Comparison of ENCODE assay signal across 1 fruit fly cellular context in genomic region chr2L:19051534-19052100, dm6.
TF ChIP-seq lines count a peak whose summit lies in the region.

Rpn3 (plus strand) TSS chr2L:19051790.

TF ChIP-seq in whole organism, embryonic, 481 proteins besides CTCF, POLR2A, EP300 and RAD21 (continued from another document and continues in another):
- peak; percentile 75; the same call in 2 of the 3 replicates for TF ChIP-seq CG11456 (GFP tag; IDR thresholded peaks at IDR 0.05; lab: Robert Waterston, UW)
- peak; percentile 15 for TF ChIP-seq CG7987 (GFP tag; optimal IDR thresholded peaks at IDR 0.05; lab: Kevin White, UChicago)
- TF ChIP-seq slbo (GFP tag; IDR thresholded peaks at IDR 0.05; lab: Robert Waterston, UW), result peak; percentile 90
- TF ChIP-seq ato (GFP tag; IDR thresholded peaks at IDR 0.05; lab: Robert Waterston, UW; ENCODE audit: partially characterized antibody), result peak; percentile 67
- no peak for TF ChIP-seq mirr (GFP tag; optimal IDR thresholded peaks at IDR 0.05; lab: Kevin White, UChicago)
- TF ChIP-seq Poxn (GFP tag; IDR thresholded peaks at IDR 0.05; lab: Robert Waterston, UW), result peak; percentile 10; the same call in 1 of the 2 replicates
- peak; percentile 81 for TF ChIP-seq CoRest (tag; optimal IDR thresholded peaks at IDR 0.05; lab: Kevin White, UChicago)
- peak; percentile 66; the same call in 1 of the 3 replicates for TF ChIP-seq CG34224 (GFP tag; IDR thresholded peaks at IDR 0.05; lab: Robert Waterston, UW; ENCODE audit: partially characterized antibody)
- peak; percentile 38 for TF ChIP-seq Usf (GFP tag; optimal IDR thresholded peaks at IDR 0.05; lab: Kevin White, UChicago)
- peak; percentile 84 for TF ChIP-seq CG10366 (GFP tag; IDR thresholded peaks at IDR 0.05; lab: Robert Waterston, UW)
- no peak for TF ChIP-seq kni (GFP tag; optimal IDR thresholded peaks at IDR 0.05; lab: Kevin White, UChicago)
- peak; percentile 73 for TF ChIP-seq Drgx (GFP tag; IDR thresholded peaks at IDR 0.05; lab: Robert Waterston, UW)
- peak; percentile 68 for TF ChIP-seq slou (GFP tag; optimal IDR thresholded peaks at IDR 0.05; lab: Kevin White, UChicago)
- peak; percentile 78 for TF ChIP-seq CG31224 (GFP tag; IDR thresholded peaks at IDR 0.05; lab: Robert Waterston, UW)
- TF ChIP-seq CG15269 (tag; optimal IDR thresholded peaks at IDR 0.05; lab: Kevin White, UChicago), result peak; percentile 78
- TF ChIP-seq Meics (GFP tag; optimal IDR thresholded peaks at IDR 0.05; lab: Kevin White, UChicago), result peak; percentile 76
- no peak for TF ChIP-seq CG6254 (GFP tag; optimal IDR thresholded peaks at IDR 0.05; lab: Kevin White, UChicago)
- peak; percentile 52 for TF ChIP-seq croc (GFP tag; conservative IDR thresholded peaks at IDR 0.05; lab: Robert Waterston, UW)
- TF ChIP-seq yki (optimal IDR thresholded peaks at IDR 0.05; lab: Kevin White, UChicago), result no peak
- TF ChIP-seq p53 (GFP tag; optimal IDR thresholded peaks at IDR 0.05; lab: Kevin White, UChicago), result peak; percentile 44
- peak; percentile 79 for TF ChIP-seq CG10462 (GFP tag; optimal IDR thresholded peaks at IDR 0.05; lab: Kevin White, UChicago)
- TF ChIP-seq Hr3 (GFP tag; optimal IDR thresholded peaks at IDR 0.05; lab: Kevin White, UChicago), result peak; percentile 86
- TF ChIP-seq CG14050 (GFP tag; IDR thresholded peaks at IDR 0.05; lab: Robert Waterston, UW), result peak; percentile 77
- TF ChIP-seq CG1647 (GFP tag; optimal IDR thresholded peaks at IDR 0.05; lab: Kevin White, UChicago), result peak; percentile 54
- TF ChIP-seq Oli (tag; optimal IDR thresholded peaks at IDR 0.05; lab: Kevin White, UChicago), result peak; percentile 82
- peak; percentile 78 for TF ChIP-seq B-H1 (GFP tag; IDR thresholded peaks at IDR 0.05; lab: Robert Waterston, UW)
- TF ChIP-seq Gsc (GFP tag; IDR thresholded peaks at IDR 0.05; lab: Robert Waterston, UW), result peak; percentile 19; the same call in 1 of the 2 replicates
- TF ChIP-seq Mes4 (GFP tag; optimal IDR thresholded peaks at IDR 0.05; lab: Kevin White, UChicago), result peak; percentile 78
- TF ChIP-seq CG14860 (GFP tag; IDR thresholded peaks at IDR 0.05; lab: Robert Waterston, UW; ENCODE audit: partially characterized antibody), result peak; percentile 66; the same call in 2 of the 3 replicates
- TF ChIP-seq trem (tag; optimal IDR thresholded peaks at IDR 0.05; lab: Kevin White, UChicago), result peak; percentile 83
- no peak for TF ChIP-seq Tbp (GFP tag; optimal IDR thresholded peaks at IDR 0.05; lab: Kevin White, UChicago)
- TF ChIP-seq Dref (GFP tag; IDR thresholded peaks at IDR 0.05; lab: Robert Waterston, UW), result peak; percentile 63
- TF ChIP-seq CG15011 (GFP tag; optimal IDR thresholded peaks at IDR 0.05; lab: Kevin White, UChicago), result no peak
- TF ChIP-seq NC2α (GFP tag; optimal IDR thresholded peaks at IDR 0.05; lab: Kevin White, UChicago), result peak; percentile 51
- TF ChIP-seq CG17359 (tag; optimal IDR thresholded peaks at IDR 0.05; lab: Kevin White, UChicago), result peak; percentile 86
- TF ChIP-seq fd64A (GFP tag; optimal IDR thresholded peaks at IDR 0.05; lab: Kevin White, UChicago), result no peak
- TF ChIP-seq CG1602 (GFP tag; optimal IDR thresholded peaks at IDR 0.05; lab: Kevin White, UChicago), result peak; percentile 86
- TF ChIP-seq ems (GFP tag; optimal IDR thresholded peaks at IDR 0.05; lab: Kevin White, UChicago), result peak; percentile 80
- TF ChIP-seq prd (optimal IDR thresholded peaks at IDR 0.05; lab: Kevin White, UChicago), result no peak
- TF ChIP-seq prd (GFP tag; IDR thresholded peaks at IDR 0.05; lab: Robert Waterston, UW), result peak; percentile 92
- peak; percentile 36 for TF ChIP-seq CG4328 (GFP tag; optimal IDR thresholded peaks at IDR 0.05; lab: Kevin White, UChicago)
- peak; percentile 73 for TF ChIP-seq CG8089 (GFP tag; optimal IDR thresholded peaks at IDR 0.05; lab: Kevin White, UChicago)
- peak; percentile 73 for TF ChIP-seq Myb (GFP tag; optimal IDR thresholded peaks at IDR 0.05; lab: Kevin White, UChicago)
- 0 out of 2 replicates have a peak, but pooled peaks have one; percentile 63 for TF ChIP-seq sim (GFP tag; IDR thresholded peaks at IDR 0.05; lab: Robert Waterston, UW)
- TF ChIP-seq D (optimal IDR thresholded peaks at IDR 0.05; lab: Kevin White, UChicago), result no peak
- peak; percentile 55 for TF ChIP-seq D (GFP tag; optimal IDR thresholded peaks at IDR 0.05; lab: Kevin White, UChicago)
- no peak for TF ChIP-seq Dfd (GFP tag; optimal IDR thresholded peaks at IDR 0.05; lab: Kevin White, UChicago)
- peak; percentile 73 for TF ChIP-seq stc (GFP tag; IDR thresholded peaks at IDR 0.05; lab: Robert Waterston, UW)
- peak; percentile 70 for TF ChIP-seq CG1024 (GFP tag; IDR thresholded peaks at IDR 0.05; lab: Robert Waterston, UW)
- peak; percentile 62 for TF ChIP-seq her (GFP tag; optimal IDR thresholded peaks at IDR 0.05; lab: Kevin White, UChicago)
- TF ChIP-seq CG2129 (GFP tag; IDR thresholded peaks at IDR 0.05; lab: Robert Waterston, UW; ENCODE audit: partially characterized antibody), result peak; percentile 28; the same call in 1 of the 2 replicates
- TF ChIP-seq CG4820 (GFP tag; optimal IDR thresholded peaks at IDR 0.05; lab: Kevin White, UChicago), result peak; percentile 73
- peak; percentile 79 for TF ChIP-seq Dad (GFP tag; optimal IDR thresholded peaks at IDR 0.05; lab: Kevin White, UChicago)
- no peak for TF ChIP-seq Elba2 (GFP tag; optimal IDR thresholded peaks at IDR 0.05; lab: Kevin White, UChicago)
- peak; percentile 67 for TF ChIP-seq Nf-YC (tag; optimal IDR thresholded peaks at IDR 0.05; lab: Kevin White, UChicago)
- peak; percentile 85 for TF ChIP-seq CG5953 (GFP tag; IDR thresholded peaks at IDR 0.05; lab: Robert Waterston, UW)
- TF ChIP-seq CkIIα-i1 (GFP tag; IDR thresholded peaks at IDR 0.05; lab: Robert Waterston, UW), result no peak
- peak; percentile 73; the same call in 1 of the 3 replicates for TF ChIP-seq C15 (GFP tag; IDR thresholded peaks at IDR 0.05; lab: Robert Waterston, UW)
- TF ChIP-seq trh (GFP tag; optimal IDR thresholded peaks at IDR 0.05; lab: Kevin White, UChicago), result peak; percentile 71
- peak; percentile 7 for TF ChIP-seq CG10274 (GFP tag; optimal IDR thresholded peaks at IDR 0.05; lab: Kevin White, UChicago)
- peak; percentile 63 for TF ChIP-seq NK7.1 (GFP tag; optimal IDR thresholded peaks at IDR 0.05; lab: Kevin White, UChicago)
- no peak for TF ChIP-seq Stat92E (GFP tag; optimal IDR thresholded peaks at IDR 0.05; lab: Kevin White, UChicago)
- TF ChIP-seq CG13287 (GFP tag; IDR thresholded peaks at IDR 0.05; lab: Robert Waterston, UW; ENCODE audit: partially characterized antibody), result peak; percentile 77
- TF ChIP-seq Med (GFP tag; lab: Kevin White, UChicago), result peak; percentile 96
- TF ChIP-seq shn (GFP tag; optimal IDR thresholded peaks at IDR 0.05; lab: Kevin White, UChicago), result peak; percentile 82
- TF ChIP-seq CG15479 (GFP tag; optimal IDR thresholded peaks at IDR 0.05; lab: Kevin White, UChicago), result no peak
- TF ChIP-seq CG12236 (GFP tag; optimal IDR thresholded peaks at IDR 0.05; lab: Kevin White, UChicago), result peak; percentile 41
- TF ChIP-seq CG10654 (GFP tag; optimal IDR thresholded peaks at IDR 0.05; lab: Kevin White, UChicago), result peak; percentile 83
- peak; percentile 82 for TF ChIP-seq Bteb2 (GFP tag; optimal IDR thresholded peaks at IDR 0.05; lab: Kevin White, UChicago)
- peak; percentile 70 for TF ChIP-seq BEAF-32 (GFP tag; optimal IDR thresholded peaks at IDR 0.05; lab: Kevin White, UChicago)
- TF ChIP-seq bab2 (GFP tag; optimal IDR thresholded peaks at IDR 0.05; lab: Kevin White, UChicago), result peak; percentile 91
- peak; percentile 41 for TF ChIP-seq CG3995 (GFP tag; optimal IDR thresholded peaks at IDR 0.05; lab: Kevin White, UChicago)
- no peak for TF ChIP-seq CG14965 (GFP tag; optimal IDR thresholded peaks at IDR 0.05; lab: Kevin White, UChicago; ENCODE audit: borderline replicate concordance)
- TF ChIP-seq CG32532 (GFP tag; IDR thresholded peaks at IDR 0.05; lab: Robert Waterston, UW), result peak; percentile 88
- no peak for TF ChIP-seq h (optimal IDR thresholded peaks at IDR 0.05; lab: Kevin White, UChicago)
- TF ChIP-seq org-1 (GFP tag; optimal IDR thresholded peaks at IDR 0.05; lab: Kevin White, UChicago), result peak; percentile 32
- peak; percentile 34 for TF ChIP-seq psq (GFP tag; optimal IDR thresholded peaks at IDR 0.05; lab: Kevin White, UChicago)
- TF ChIP-seq Sox100B (GFP tag; optimal IDR thresholded peaks at IDR 0.05; lab: Kevin White, UChicago), result no peak
- peak; percentile 53 for TF ChIP-seq pzg (GFP tag; optimal IDR thresholded peaks at IDR 0.05; lab: Kevin White, UChicago)
- TF ChIP-seq B-H2 (GFP tag; optimal IDR thresholded peaks at IDR 0.05; lab: Kevin White, UChicago), result peak; percentile 45
- peak; percentile 75 for TF ChIP-seq Scr (GFP tag; IDR thresholded peaks at IDR 0.05; lab: Robert Waterston, UW; ENCODE audit: partially characterized antibody)
- TF ChIP-seq Trl (optimal IDR thresholded peaks at IDR 0.05; lab: Kevin White, UChicago), result no peak
- peak; percentile 81 for TF ChIP-seq Trl (GFP tag; optimal IDR thresholded peaks at IDR 0.05; lab: Kevin White, UChicago)
- peak; percentile 42 for TF ChIP-seq CG33557 (GFP tag; optimal IDR thresholded peaks at IDR 0.05; lab: Kevin White, UChicago)
- TF ChIP-seq pb (GFP tag; optimal IDR thresholded peaks at IDR 0.05; lab: Kevin White, UChicago), result peak; percentile 22
- TF ChIP-seq Ptx1 (GFP tag; IDR thresholded peaks at IDR 0.05; lab: Robert Waterston, UW), result peak; percentile 91
- TF ChIP-seq cad (GFP tag; optimal IDR thresholded peaks at IDR 0.05; lab: Kevin White, UChicago), result no peak
- TF ChIP-seq CG17829 (tag; optimal IDR thresholded peaks at IDR 0.05; lab: Kevin White, UChicago), result peak; percentile 88
- peak; percentile 37 for TF ChIP-seq CG1529 (GFP tag; optimal IDR thresholded peaks at IDR 0.05; lab: Kevin White, UChicago)
- TF ChIP-seq MESR4 (GFP tag; optimal IDR thresholded peaks at IDR 0.05; lab: Kevin White, UChicago), result peak; percentile 65
- TF ChIP-seq jing (GFP tag; optimal IDR thresholded peaks at IDR 0.05; lab: Kevin White, UChicago), result no peak
- TF ChIP-seq CG8359 (GFP tag; optimal IDR thresholded peaks at IDR 0.05; lab: Kevin White, UChicago; ENCODE audit: borderline replicate concordance), result no peak
- peak; percentile 71 for TF ChIP-seq cwo (GFP tag; optimal IDR thresholded peaks at IDR 0.05; lab: Kevin White, UChicago)
- TF ChIP-seq crol (GFP tag; IDR thresholded peaks at IDR 0.05; lab: Robert Waterston, UW), result 0 out of 2 replicates have a peak, but pooled peaks have one; percentile 30
- TF ChIP-seq gcm (GFP tag; optimal IDR thresholded peaks at IDR 0.05; lab: Kevin White, UChicago), result peak; percentile 68
- TF ChIP-seq nmo (GFP tag; optimal IDR thresholded peaks at IDR 0.05; lab: Kevin White, UChicago), result peak; percentile 87
- peak; percentile 66 for TF ChIP-seq sug (tag; optimal IDR thresholded peaks at IDR 0.05; lab: Kevin White, UChicago)
- TF ChIP-seq Camta (GFP tag; optimal IDR thresholded peaks at IDR 0.05; lab: Kevin White, UChicago), result peak; percentile 74
- TF ChIP-seq CG2889 (GFP tag; IDR thresholded peaks at IDR 0.05; lab: Robert Waterston, UW), result peak; percentile 82
- TF ChIP-seq eve (GFP tag; optimal IDR thresholded peaks at IDR 0.05; lab: Kevin White, UChicago), result no peak
- TF ChIP-seq CG11695 (GFP tag; IDR thresholded peaks at IDR 0.05; lab: Robert Waterston, UW), result peak; percentile 86
- peak; percentile 14 for TF ChIP-seq da (GFP tag; optimal IDR thresholded peaks at IDR 0.05; lab: Kevin White, UChicago)
- TF ChIP-seq fd96Cb (tag; optimal IDR thresholded peaks at IDR 0.05; lab: Kevin White, UChicago), result peak; percentile 79
- TF ChIP-seq CG15073 (GFP tag; optimal IDR thresholded peaks at IDR 0.05; lab: Kevin White, UChicago), result peak; percentile 46
- TF ChIP-seq Neu2 (GFP tag; optimal IDR thresholded peaks at IDR 0.05; lab: Kevin White, UChicago; ENCODE audit: borderline replicate concordance), result no peak
- TF ChIP-seq fru (optimal IDR thresholded peaks at IDR 0.05; lab: Kevin White, UChicago), result no peak
- peak; percentile 76 for TF ChIP-seq Atf3 (GFP tag; optimal IDR thresholded peaks at IDR 0.05; lab: Kevin White, UChicago)
- TF ChIP-seq al (GFP tag; IDR thresholded peaks at IDR 0.05; lab: Robert Waterston, UW), result peak; percentile 76
- peak; percentile 64 for TF ChIP-seq fd3F (GFP tag; optimal IDR thresholded peaks at IDR 0.05; lab: Kevin White, UChicago)
- TF ChIP-seq mam (GFP tag; optimal IDR thresholded peaks at IDR 0.05; lab: Kevin White, UChicago), result peak; percentile 83
- TF ChIP-seq CG8944 (GFP tag; optimal IDR thresholded peaks at IDR 0.05; lab: Kevin White, UChicago), result peak; percentile 80
- TF ChIP-seq ranshi (GFP tag; IDR thresholded peaks at IDR 0.05; lab: Robert Waterston, UW), result peak; percentile 86
- TF ChIP-seq ERR (GFP tag; optimal IDR thresholded peaks at IDR 0.05; lab: Kevin White, UChicago), result no peak
- TF ChIP-seq CG6175 (GFP tag; IDR thresholded peaks at IDR 0.05; lab: Robert Waterston, UW), result peak; percentile 56; the same call in 1 of the 3 replicates
- peak; percentile 53; the same call in 1 of the 2 replicates for TF ChIP-seq CG7372 (GFP tag; IDR thresholded peaks at IDR 0.05; lab: Robert Waterston, UW)
- peak; percentile 60 for TF ChIP-seq disco-r (GFP tag; optimal IDR thresholded peaks at IDR 0.05; lab: Kevin White, UChicago)
- TF ChIP-seq br (optimal IDR thresholded peaks at IDR 0.05; lab: Kevin White, UChicago), result no peak
- no peak for TF ChIP-seq D19B (GFP tag; optimal IDR thresholded peaks at IDR 0.05; lab: Kevin White, UChicago)
- peak; percentile 57 for TF ChIP-seq CG8765 (GFP tag; IDR thresholded peaks at IDR 0.05; lab: Robert Waterston, UW)
- TF ChIP-seq run (tag; optimal IDR thresholded peaks at IDR 0.05; lab: Kevin White, UChicago), result peak; percentile 20
- TF ChIP-seq Abd-B (GFP tag; optimal IDR thresholded peaks at IDR 0.05; lab: Kevin White, UChicago), result peak; percentile 77
- TF ChIP-seq MTF-1 (GFP tag; optimal IDR thresholded peaks at IDR 0.05; lab: Kevin White, UChicago; ENCODE audit: borderline replicate concordance), result no peak
- peak; percentile 85 for TF ChIP-seq CG18262 (tag; optimal IDR thresholded peaks at IDR 0.05; lab: Kevin White, UChicago)
- TF ChIP-seq Hr51 (GFP tag; optimal IDR thresholded peaks at IDR 0.05; lab: Kevin White, UChicago), result peak; percentile 74 to 82
- TF ChIP-seq dan (GFP tag; IDR thresholded peaks at IDR 0.05; lab: Robert Waterston, UW), result no peak
- TF ChIP-seq CG4617 (GFP tag; optimal IDR thresholded peaks at IDR 0.05; lab: Kevin White, UChicago; ENCODE audit: borderline replicate concordance), result peak; percentile 69
- peak; percentile 82 for TF ChIP-seq dmrt11E (tag; optimal IDR thresholded peaks at IDR 0.05; lab: Kevin White, UChicago)
- peak; percentile 82 for TF ChIP-seq CG18764 (GFP tag; optimal IDR thresholded peaks at IDR 0.05; lab: Kevin White, UChicago)
- peak; percentile 70 for TF ChIP-seq D19A (tag; optimal IDR thresholded peaks at IDR 0.05; lab: Kevin White, UChicago)
- no peak for TF ChIP-seq pfk (GFP tag; optimal IDR thresholded peaks at IDR 0.05; lab: Kevin White, UChicago)
